Worm (Caenorhabditis elegans) whole organism, L4/young adult: ENCODE measurements around the gene ZK637.12.

Experiments
- dao-5 ChIP-seq: sonication (generic microtip); optimal IDR thresholded peaks from 2 replicates; lab custom pipeline; 2016; ENCODE audit warnings: missing genotype, missing genetic modification characterization, moderate library complexity, missing compliant biosample characterization
- him-1 ChIP-seq: sonication (generic microtip); optimal IDR thresholded peaks from 2 replicates; lab custom pipeline; 2016; ENCODE audit warnings: missing genotype, missing genetic modification reagents, missing genetic modification characterization, missing compliant biosample characterization

DNA sequence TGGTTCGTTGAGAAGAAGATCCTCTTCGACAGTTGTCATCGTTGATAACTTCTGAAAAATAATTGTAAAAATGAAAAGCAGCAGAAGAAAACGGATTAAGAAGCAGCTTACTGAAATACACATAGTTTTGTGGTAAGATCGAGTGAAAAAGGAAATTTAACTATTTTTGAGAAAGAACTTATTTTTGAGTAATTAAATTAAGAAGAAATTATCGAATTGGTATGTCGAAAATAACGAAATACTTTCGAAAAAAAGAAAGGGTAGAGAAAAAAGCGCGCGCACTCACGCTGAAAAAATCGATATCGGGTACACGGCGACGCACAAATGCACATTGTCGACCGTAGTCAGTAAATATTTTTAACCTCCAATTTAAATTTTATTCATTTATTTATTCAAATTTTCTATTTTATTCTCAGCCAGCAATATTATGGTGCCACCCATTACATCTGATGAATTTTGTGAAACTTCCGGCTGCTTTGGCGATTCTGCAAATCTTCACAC is 32.2 kb downstream of the ZK637.12 start, which contains the start of the genes ZK643.5 and ZK643.2:
- TF ChIP-seq him-1 (tag; lab: Kevin White, UChicago) (no peak), dao-5 (tag; lab: Kevin White, UChicago) (no peak)
